Fruit fly (Drosophila melanogaster) whole organism: ENCODE data around the gene ecd.

Experiments used
- CG8478 ChIP-seq: fragments of >200 bp; optimal IDR thresholded peaks from 2 replicates; lab custom pipeline; 2018; ENCODE audit warnings: inconsistent platforms
- Dll ChIP-seq: fragments of >200 bp; optimal IDR thresholded peaks from 2 replicates; lab custom pipeline; 2017
- EcR ChIP-seq, 2 experiments: fragments of >200 bp; optimal IDR thresholded peaks; 2 replicates each; lab custom pipeline; 2017; ENCODE audit warnings: missing biosample characterization in 2 of 2, missing genetic modification characterization in 2 of 2, missing genetic modification reagents in 2 of 2
- pan ChIP-seq: fragments of >200 bp; optimal IDR thresholded peaks from 2 replicates; lab custom pipeline; 2017
- psq ChIP-seq: fragments of >200 bp; optimal IDR thresholded peaks from 2 replicates; lab custom pipeline; 2017
- usp ChIP-seq: fragments of >200 bp; optimal IDR thresholded peaks from 2 replicates; lab custom pipeline; 2017; ENCODE audit warnings: missing biosample characterization, missing genetic modification characterization, mixed read lengths

ecd gene

dm6 chr3L:2265692-2266444, at the start of gene ecd, which contains the start of gene CG13806:
Gene ecd (minus strand): TSS chr3L:2265857.
Gene CG13806 (plus strand): TSS chr3L:2266394.
- no peak for TF ChIP-seq CG8478
- TF ChIP-seq pan (lab: Kevin White, UChicago): no peak
- TF ChIP-seq usp: no peak
- no peak for TF ChIP-seq psq (lab: Kevin White, UChicago)
- TF ChIP-seq EcR (GFP tag; optimal IDR thresholded peaks at IDR 0.05; lab: Kevin White, UChicago): no peak
- TF ChIP-seq Dll (lab: Kevin White, UChicago): no peak

dm6 chr3L:2282506-2282905, 16.8 kb upstream of the ecd start, which contains the start of gene MsR2:
Gene MsR2 (plus strand): TSS chr3L:2282883.
- no peak for TF ChIP-seq EcR (GFP tag; optimal IDR thresholded peaks at IDR 0.05; lab: Kevin White, UChicago)
- TF ChIP-seq usp: no peak
- TF ChIP-seq pan (lab: Kevin White, UChicago): no peak
- TF ChIP-seq psq (lab: Kevin White, UChicago): no peak
- TF ChIP-seq CG8478: no peak
- no peak for TF ChIP-seq Dll (lab: Kevin White, UChicago)

DNA sequence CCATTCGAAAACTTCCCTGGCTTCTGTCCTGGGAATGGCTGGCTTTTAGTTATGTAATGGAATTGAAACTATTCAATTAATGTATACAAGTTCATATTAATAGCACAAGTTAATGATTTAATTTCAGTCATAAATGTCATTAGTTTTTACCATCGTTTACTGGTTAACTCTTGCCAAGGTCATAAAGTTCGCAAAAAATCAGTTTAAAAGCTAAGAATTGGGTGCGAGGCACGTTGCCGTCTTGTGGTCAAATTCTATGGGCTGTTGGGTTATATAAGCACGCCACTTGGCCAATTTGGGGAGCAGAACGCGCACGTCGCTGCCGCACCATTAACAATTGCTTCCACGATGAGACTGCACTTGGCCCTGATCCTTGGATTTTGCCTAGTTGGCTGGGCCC, 10.6 kb upstream of the ecd start, which contains the start of gene yellow-g2:
Gene yellow-g2, plus strand, starts transcription at position 301 of the 400 bp plus-strand sequence.
- TF ChIP-seq psq (lab: Kevin White, UChicago): no peak
- TF ChIP-seq Dll (lab: Kevin White, UChicago): no peak
- TF ChIP-seq CG8478: no peak
- TF ChIP-seq pan (lab: Kevin White, UChicago): no peak
- TF ChIP-seq usp: no peak
- TF ChIP-seq EcR (GFP tag; optimal IDR thresholded peaks at IDR 0.05; lab: Kevin White, UChicago): no peak

DNA sequence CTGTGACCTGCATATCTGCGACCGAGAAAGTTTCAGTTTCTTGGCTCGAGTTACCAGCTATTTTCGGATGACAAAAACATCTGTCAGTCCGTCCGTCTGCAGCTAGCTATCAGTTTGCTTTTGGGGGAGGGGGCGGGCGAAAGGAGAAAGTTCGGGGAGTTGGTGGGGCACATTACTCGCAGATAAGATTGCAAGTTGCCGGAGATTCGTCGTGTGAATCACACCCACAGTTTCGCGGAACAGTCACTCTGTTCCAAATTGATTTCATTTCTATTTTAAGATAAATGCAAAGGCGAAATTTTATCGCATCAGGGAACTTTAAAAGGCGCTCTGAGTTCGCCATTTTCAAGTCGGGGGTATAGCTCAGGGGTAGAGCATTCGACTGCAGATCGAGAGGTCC, 7.7 kb upstream of the ecd start:
- no peak for TF ChIP-seq CG8478
- no peak for TF ChIP-seq EcR (GFP tag; optimal IDR thresholded peaks at IDR 0.05; lab: Kevin White, UChicago)
- no peak for TF ChIP-seq Dll (lab: Kevin White, UChicago)
- TF ChIP-seq pan (lab: Kevin White, UChicago): no peak
- no peak for TF ChIP-seq psq (lab: Kevin White, UChicago)
- TF ChIP-seq usp: no peak

dm6 chr3L:2272669-2273068, 7.0 kb upstream of the ecd start, which contains the start of gene yellow-g:
Gene yellow-g (minus strand): TSS chr3L:2272769.
- no peak for TF ChIP-seq EcR (GFP tag; optimal IDR thresholded peaks at IDR 0.05; lab: Kevin White, UChicago)
- no peak for TF ChIP-seq pan (lab: Kevin White, UChicago)
- TF ChIP-seq Dll (lab: Kevin White, UChicago): no peak
- no peak for TF ChIP-seq CG8478
- no peak for TF ChIP-seq usp
- no peak for TF ChIP-seq psq (lab: Kevin White, UChicago)

DNA sequence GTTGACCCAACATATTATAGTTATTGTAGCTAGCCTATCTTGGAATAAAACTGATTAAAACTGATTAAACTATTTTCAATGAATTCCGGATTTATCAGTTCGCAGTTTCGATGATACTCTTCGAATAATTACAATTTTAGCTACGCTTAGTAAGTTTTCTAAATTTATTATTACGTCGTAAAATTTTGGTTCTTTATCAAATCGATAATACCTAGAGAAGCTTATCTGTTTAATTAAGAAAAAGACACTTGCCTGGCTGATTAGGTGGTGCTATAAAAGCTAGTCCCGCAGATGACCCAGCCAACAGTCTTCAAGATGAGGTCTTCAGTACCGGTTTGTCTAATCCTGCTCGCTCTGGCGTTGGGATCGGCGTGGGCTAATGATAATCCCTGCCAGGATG, 2.9 kb upstream of the ecd start, which contains the start of gene CG32302:
Gene CG32302, plus strand, starts transcription at position 301 of the 400 bp plus-strand sequence.
- TF ChIP-seq usp: no peak
- no peak for TF ChIP-seq CG8478
- no peak for TF ChIP-seq pan (lab: Kevin White, UChicago)
- no peak for TF ChIP-seq psq (lab: Kevin White, UChicago)
- no peak for TF ChIP-seq Dll (lab: Kevin White, UChicago)
- TF ChIP-seq EcR (GFP tag; optimal IDR thresholded peaks at IDR 0.05; lab: Kevin White, UChicago): no peak

DNA sequence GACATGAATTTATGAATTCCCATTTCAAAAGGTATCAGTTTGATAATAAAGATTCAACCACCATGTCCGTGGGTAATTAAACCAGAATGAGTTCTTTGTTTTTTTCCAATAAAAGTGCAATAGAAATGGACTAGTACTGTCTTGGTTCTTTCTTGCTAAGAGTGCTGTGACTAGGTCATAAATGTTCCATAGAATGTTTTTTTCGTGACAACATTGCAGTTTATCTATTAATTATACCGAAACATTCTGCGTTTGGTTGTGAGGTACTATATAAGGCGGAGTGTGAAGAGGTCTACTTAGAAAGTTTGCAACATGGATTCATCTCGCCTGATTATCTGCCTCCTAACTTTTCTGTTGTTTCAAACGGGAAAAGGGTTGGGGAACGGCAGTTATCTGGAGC, 1.9 kb upstream of the ecd start, which contains the start of gene obst-I:
Gene obst-I, plus strand, starts transcription at position 301 of the 400 bp plus-strand sequence.
- TF ChIP-seq usp (no peak), pan (lab: Kevin White, UChicago) (no peak), psq (lab: Kevin White, UChicago) (no peak), EcR (GFP tag; optimal IDR thresholded peaks at IDR 0.05; lab: Kevin White, UChicago) (no peak), Dll (lab: Kevin White, UChicago) (no peak)

DNA sequence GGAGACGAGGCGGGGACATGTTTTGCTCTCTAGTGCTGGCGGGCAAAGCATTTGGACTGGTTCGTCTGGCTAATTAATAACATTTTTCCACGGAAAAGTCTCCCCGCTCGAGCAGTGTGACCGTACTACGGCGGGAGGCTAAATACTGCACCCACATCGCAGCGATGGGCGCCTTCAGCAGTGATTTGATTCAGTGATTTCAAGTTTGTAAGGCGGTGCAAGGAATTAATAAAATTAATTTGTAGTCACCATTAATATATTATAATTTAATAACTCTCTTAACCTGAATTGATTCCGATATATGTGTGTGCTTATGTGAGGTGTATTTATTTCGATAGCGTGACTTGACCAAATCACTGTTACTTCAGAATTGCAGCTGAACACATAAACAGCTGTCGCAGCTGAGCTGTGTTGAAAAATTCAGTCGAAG, 3.1 kb downstream of the ecd start, which contains the start of the genes oxt and CG13807:
Gene oxt, minus strand, starts transcription at position 150 of the 430 bp plus-strand sequence.
Gene CG13807, plus strand, starts transcription at position 405 of the 430 bp plus-strand sequence.
- TF ChIP-seq psq (lab: Kevin White, UChicago) (no peak), Dll (lab: Kevin White, UChicago) (no peak), pan (lab: Kevin White, UChicago) (no peak), usp (no peak), EcR (GFP tag; optimal IDR thresholded peaks at IDR 0.05; lab: Kevin White, UChicago) (no peak), CG8478 (no peak)

DNA sequence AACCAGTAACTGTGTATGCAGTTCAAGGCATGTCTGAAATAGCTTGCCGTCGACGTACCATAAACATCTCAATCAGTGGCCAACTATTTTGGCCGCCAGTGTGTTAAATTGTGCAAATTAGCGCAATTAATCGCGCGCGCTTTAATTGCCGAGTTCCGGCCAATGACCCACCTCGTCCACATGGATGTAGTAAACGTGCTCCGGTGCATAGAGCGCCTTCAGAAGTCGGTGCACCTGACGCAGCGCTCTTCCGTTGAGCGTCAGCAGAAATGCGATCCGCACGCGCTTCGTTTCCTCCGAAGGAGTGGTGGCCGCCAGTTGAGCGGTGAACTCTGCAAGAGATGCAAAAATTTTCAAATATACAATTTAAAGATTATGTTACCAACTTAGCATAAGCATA, 4.4 kb downstream of the ecd start:
- TF ChIP-seq psq (lab: Kevin White, UChicago): no peak
- no peak for TF ChIP-seq pan (lab: Kevin White, UChicago)
- TF ChIP-seq EcR (GFP tag; optimal IDR thresholded peaks at IDR 0.05; lab: Kevin White, UChicago): no peak
- TF ChIP-seq Dll (lab: Kevin White, UChicago): no peak
- TF ChIP-seq usp: no peak

- TF ChIP-seq psq (lab: Kevin White, UChicago) (no peak), EcR (GFP tag; optimal IDR thresholded peaks at IDR 0.05; lab: Kevin White, UChicago) (no peak), pan (lab: Kevin White, UChicago) (no peak), CG8478 (no peak), Dll (lab: Kevin White, UChicago) (no peak), usp (no peak)
Measured at dm6 chr3L:2257412-2257862, 8.2 kb downstream of the ecd start, which contains the start of the genes CG1275 and Elp5. Gene CG1275 (minus strand): TSS chr3L:2257423. Gene Elp5 (plus strand): TSS chr3L:2257456.

dm6 chr3L:2256422-2257172, 9.1 kb downstream of the ecd start:
- no peak for TF ChIP-seq pan (lab: Kevin White, UChicago)
- TF ChIP-seq usp: no peak
- no peak for TF ChIP-seq EcR (GFP tag; optimal IDR thresholded peaks at IDR 0.05; lab: Kevin White, UChicago)
- no peak for TF ChIP-seq Dll (lab: Kevin White, UChicago)
- no peak for TF ChIP-seq psq (lab: Kevin White, UChicago)
